Worm (Caenorhabditis elegans) whole organism, L3 larva: ENCODE results near the gene ttr-43.

Experiments used
- ceh-16 ChIP-seq: sonication (generic microtip); optimal IDR thresholded peaks from 2 replicates; lab custom pipeline; 2017; ENCODE audit warnings: missing biosample characterization, missing genetic modification characterization
- daf-12 ChIP-seq: fragments of 150-350 bp; optimal IDR thresholded peaks from 2 replicates; lab custom pipeline; 2014; ENCODE audit warnings: missing biosample characterization, missing genetic modification reagents, missing genetic modification characterization
- egl-27 ChIP-seq: sonication (generic microtip); optimal IDR thresholded peaks from 4 replicates; lab custom pipeline; 2017; ENCODE audit warnings: missing biosample characterization, missing genetic modification reagents, missing genetic modification characterization
- egl-5 ChIP-seq: fragments of 150-350 bp; optimal IDR thresholded peaks from 2 replicates; lab custom pipeline; 2017; ENCODE audit warnings: missing biosample characterization, missing genetic modification reagents, missing genetic modification characterization, inconsistent platforms
- elt-1 ChIP-seq: fragments of 150-350 bp; optimal IDR thresholded peaks from 2 replicates; lab custom pipeline; 2014; ENCODE audit warnings: missing biosample characterization, missing genetic modification characterization
- elt-2 ChIP-seq: sonication (generic microtip); optimal IDR thresholded peaks from 2 replicates; lab custom pipeline; 2016; ENCODE audit warnings: missing genetic modification reagents, mild to moderate bottlenecking, missing genetic modification characterization, missing compliant biosample characterization
- elt-3 ChIP-seq, 3 experiments: fragments of 150-350 bp in 1 of 3; sonication (generic microtip) in 2 of 3; optimal IDR thresholded peaks; 2 replicates in 2 of 3; 4 replicates in 1 of 3; lab custom pipeline; 2014 to 2017; ENCODE audit warnings: missing biosample characterization in 3 of 3, missing genetic modification characterization in 3 of 3
- fkh-2 ChIP-seq: fragments of 150-350 bp; optimal IDR thresholded peaks from 2 replicates; lab custom pipeline; 2014; ENCODE audit warnings: missing biosample characterization, missing genetic modification reagents, missing genetic modification characterization
- jun-1 ChIP-seq: fragments of 150-350 bp; optimal IDR thresholded peaks from 2 replicates; lab custom pipeline; 2014; ENCODE audit warnings: missing biosample characterization, missing genetic modification reagents, missing genetic modification characterization
- lin-39 ChIP-seq: fragments of 150-350 bp; optimal IDR thresholded peaks from 2 replicates; lab custom pipeline; 2018; ENCODE audit warnings: missing biosample characterization, missing genetic modification reagents, missing genetic modification characterization
- lsy-12 ChIP-seq: sonication (generic microtip); optimal IDR thresholded peaks from 2 replicates; lab custom pipeline; 2016; ENCODE audit warnings: mild to moderate bottlenecking, missing genetic modification characterization, missing compliant biosample characterization
- mdl-1 ChIP-seq: fragments of 150-350 bp; optimal IDR thresholded peaks from 2 replicates; lab custom pipeline; 2014; ENCODE audit warnings: missing biosample characterization, missing genetic modification characterization
- mml-1 ChIP-seq: fragments of 150-350 bp; sonication (generic microtip); optimal IDR thresholded peaks from 3 replicates; lab custom pipeline; 2014; ENCODE audit warnings: missing biosample characterization, missing genetic modification characterization
- nfya-1 ChIP-seq: sonication (generic microtip); optimal IDR thresholded peaks from 2 replicates; lab custom pipeline; 2017; ENCODE audit warnings: missing genetic modification characterization, mild to moderate bottlenecking, missing compliant biosample characterization, antibody characterized with exemption, moderate library complexity; ENCODE audit not compliant: insufficient read depth
- nhr-11 ChIP-seq: fragments of 150-350 bp; optimal IDR thresholded peaks from 2 replicates; lab custom pipeline; 2014; ENCODE audit warnings: missing biosample characterization, missing genetic modification characterization
- nhr-25 ChIP-seq: sonication (generic microtip); optimal IDR thresholded peaks from 2 replicates; lab custom pipeline; 2017; ENCODE audit warnings: missing biosample characterization, missing genetic modification characterization
- nhr-28 ChIP-seq: fragments of 150-350 bp; optimal IDR thresholded peaks from 2 replicates; lab custom pipeline; 2014; ENCODE audit warnings: missing biosample characterization, missing genetic modification characterization
- nhr-43 ChIP-seq: sonication (generic microtip); optimal IDR thresholded peaks from 2 replicates; lab custom pipeline; 2016; ENCODE audit warnings: mild to moderate bottlenecking, missing genetic modification characterization, missing compliant biosample characterization; ENCODE audit not compliant: poor library complexity, severe bottlenecking
- nhr-67 ChIP-seq: fragments of 150-350 bp; optimal IDR thresholded peaks from 2 replicates; lab custom pipeline; 2014; ENCODE audit warnings: missing biosample characterization, missing genetic modification characterization
- nhr-76 ChIP-seq: fragments of 150-350 bp; sonication (generic microtip); optimal IDR thresholded peaks from 5 replicates; lab custom pipeline; 2014; ENCODE audit warnings: missing biosample characterization, missing genetic modification characterization
- nhr-77 ChIP-seq: fragments of 150-350 bp; optimal IDR thresholded peaks from 2 replicates; lab custom pipeline; 2014; ENCODE audit warnings: missing biosample characterization, missing genetic modification characterization
- pha-4 ChIP-seq: fragments of 150-350 bp; optimal IDR thresholded peaks from 2 replicates; lab custom pipeline; 2014; ENCODE audit warnings: missing biosample characterization, missing genetic modification reagents, missing genetic modification characterization
- pqm-1 ChIP-seq: fragments of 150-350 bp; optimal IDR thresholded peaks from 2 replicates; lab custom pipeline; 2017; ENCODE audit warnings: missing biosample characterization, missing genetic modification characterization, inconsistent platforms
- skn-1 ChIP-seq: fragments of 150-350 bp; optimal IDR thresholded peaks from 2 replicates; lab custom pipeline; 2014; ENCODE audit warnings: missing biosample characterization, missing genetic modification characterization
- tbx-2 ChIP-seq: sonication (generic microtip); optimal IDR thresholded peaks from 2 replicates; lab custom pipeline; 2016; ENCODE audit warnings: mild to moderate bottlenecking, missing genetic modification characterization, missing compliant biosample characterization
- unc-62 ChIP-seq: fragments of 150-350 bp; sonication (generic microtip); optimal IDR thresholded peaks from 4 replicates; lab custom pipeline; 2014; ENCODE audit warnings: missing biosample characterization, missing genetic modification reagents, missing genetic modification characterization
- zag-1 ChIP-seq: fragments of 150-350 bp; optimal IDR thresholded peaks from 2 replicates; lab custom pipeline; 2014; ENCODE audit warnings: missing biosample characterization, missing genetic modification characterization
- ztf-11 ChIP-seq: fragments of 150-350 bp; optimal IDR thresholded peaks from 2 replicates; lab custom pipeline; 2014; ENCODE audit warnings: missing biosample characterization, missing genetic modification characterization

ttr-43 gene

ce11 chrV:12636248-12636647 lies 45.7 kb upstream of the ttr-43 start:
- peak; percentile 63 for TF ChIP-seq nhr-25 (tag; lab: Kevin White, UChicago)
- no peak for TF ChIP-seq nfya-1 (tag; lab: Kevin White, UChicago)
- TF ChIP-seq egl-5 (tag; lab: Kevin White, UChicago) = peak; percentile 2

- TF ChIP-seq ceh-16 (tag; lab: Kevin White, UChicago) (no peak), fkh-2 (tag; lab: Kevin White, UChicago) (no peak), jun-1 (tag; lab: Kevin White, UChicago) (peak; percentile 63), pqm-1 (peak; percentile 62), nhr-25 (tag; lab: Kevin White, UChicago) (peak; percentile 40), elt-2 (tag; lab: Kevin White, UChicago) (peak; percentile 43), egl-27 (tag; lab: Kevin White, UChicago) (no peak), pha-4 (peak; percentile 94), nhr-67 (no peak), mdl-1 (tag; lab: Kevin White, UChicago) (no peak), lin-39 (no peak), nfya-1 (tag; lab: Kevin White, UChicago) (no peak), nhr-43 (tag; lab: Kevin White, UChicago) (peak; percentile 23), unc-62 (GFP tag; lab: Kevin White, UChicago) (no peak)
Measured at ce11 chrV:12635218-12635617, 44.7 kb upstream of the ttr-43 start.

- TF ChIP-seq egl-5 (tag; lab: Kevin White, UChicago) (peak; percentile 32), unc-62 (GFP tag; lab: Kevin White, UChicago) (no peak), mml-1 (tag; lab: Kevin White, UChicago) (peak; percentile 76)
Measured at ce11 chrV:12634746-12635145, 44.2 kb upstream of the ttr-43 start.

ce11 chrV:12634050-12634449 lies 43.5 kb upstream of the ttr-43 start:
- TF ChIP-seq pqm-1 = peak; percentile 52
- TF ChIP-seq elt-3 (tag; optimal IDR thresholded peaks at IDR 0.05; lab: Kevin White, UChicago) = no peak
- no peak for TF ChIP-seq daf-12 (tag; lab: Kevin White, UChicago)
- no peak for TF ChIP-seq nfya-1 (tag; lab: Kevin White, UChicago)
- TF ChIP-seq elt-2 (tag; lab: Kevin White, UChicago) = peak; percentile 77
- TF ChIP-seq, all 47 proteins: peak for 2

ce11 chrV:12633046-12633445 lies 42.5 kb upstream of the ttr-43 start:
- no peak for TF ChIP-seq nhr-11 (tag; lab: Kevin White, UChicago)
- no peak for TF ChIP-seq unc-62 (GFP tag; lab: Kevin White, UChicago)
- no peak for TF ChIP-seq skn-1 (tag; lab: Kevin White, UChicago)
- TF ChIP-seq elt-1 (tag; lab: Kevin White, UChicago) = no peak

- TF ChIP-seq nhr-11 (tag; lab: Kevin White, UChicago) (no peak), nhr-67 (no peak), lin-39 (no peak), lsy-12 (tag; lab: Kevin White, UChicago) (no peak), nhr-43 (tag; lab: Kevin White, UChicago) (no peak), nhr-77 (tag; lab: Kevin White, UChicago) (no peak), tbx-2 (tag; lab: Kevin White, UChicago) (no peak), nhr-76 (tag; lab: Kevin White, UChicago) (no peak), ceh-16 (tag; lab: Kevin White, UChicago) (no peak), elt-3 (tag; optimal IDR thresholded peaks at IDR 0.05; lab: Kevin White, UChicago) (no peak), elt-2 (tag; lab: Kevin White, UChicago) (no peak), skn-1 (tag; lab: Kevin White, UChicago) (no peak), mml-1 (tag; lab: Kevin White, UChicago) (no peak), unc-62 (GFP tag; lab: Kevin White, UChicago) (no peak), ztf-11 (tag; lab: Kevin White, UChicago) (no peak), jun-1 (tag; lab: Kevin White, UChicago) (no peak), zag-1 (tag; lab: Kevin White, UChicago) (no peak), nhr-28 (tag; lab: Kevin White, UChicago) (no peak)
Measured at ce11 chrV:12632048-12632447, 41.5 kb upstream of the ttr-43 start, which contains the start of gene srx-113. srx-113 (minus strand) TSS chrV:12632148.
